Fruit fly (Drosophila melanogaster): Measurements from ENCODE around the gene CG8745.

Gene CG8745

DNA sequence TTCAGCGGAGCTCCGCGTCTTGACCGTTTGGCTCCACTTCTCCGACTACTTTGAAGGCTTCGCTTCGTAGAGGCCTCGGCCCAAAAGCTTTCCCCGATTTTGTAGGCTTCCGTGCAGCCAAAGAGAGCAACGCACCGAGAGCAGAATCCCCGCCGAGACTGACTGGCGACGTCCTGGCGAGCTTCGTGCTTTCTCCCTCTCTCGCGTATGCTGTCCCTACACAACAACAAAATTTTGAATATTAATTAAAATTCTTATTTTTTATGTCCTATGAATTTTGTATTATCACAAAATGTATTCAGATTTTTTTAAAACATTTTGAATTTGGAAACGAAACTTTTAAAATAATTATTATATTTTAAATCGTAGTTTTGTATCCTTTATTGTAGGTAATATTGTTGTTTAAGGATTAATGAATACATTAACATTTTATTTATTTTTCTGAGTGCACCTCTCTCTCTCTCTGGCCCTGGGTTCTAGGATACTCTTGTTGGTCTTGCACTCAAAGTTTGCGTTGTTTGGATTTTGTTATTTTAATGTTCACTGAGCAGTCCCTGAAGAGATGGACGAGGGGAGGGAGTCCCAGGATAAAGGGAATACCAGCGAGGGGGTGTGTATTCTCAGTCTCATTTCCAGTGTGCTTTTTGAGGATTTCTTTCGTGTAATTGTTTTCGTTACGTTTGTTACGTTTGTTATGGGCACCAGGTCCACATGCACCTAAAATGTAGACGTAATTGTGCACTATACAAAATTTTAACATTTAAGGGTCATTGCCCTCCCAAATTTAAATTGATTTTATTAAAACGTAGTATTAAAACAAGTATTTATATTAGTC is 36.7 kb upstream of the CG8745 start, which contains the start of gene dysc (continued):
- TF ChIP-seq lbe (GFP tag; optimal IDR thresholded peaks at IDR 0.05) (no peak), Aef1 (GFP tag; IDR thresholded peaks at IDR 0.05) (no peak), CG2875 (GFP tag; optimal IDR thresholded peaks at IDR 0.05) (no peak), CG14014 (GFP tag; IDR thresholded peaks at IDR 0.05) (no peak), CG12236 (GFP tag; optimal IDR thresholded peaks at IDR 0.05) (no peak), crp (GFP tag; optimal IDR thresholded peaks at IDR 0.05) (no peak), Deaf1 (tag; optimal IDR thresholded peaks at IDR 0.05) (peak; percentile 66), pros (GFP tag; optimal IDR thresholded peaks at IDR 0.05) (no peak), cg (GFP tag; optimal IDR thresholded peaks at IDR 0.05) (no peak), Poxn (GFP tag; IDR thresholded peaks at IDR 0.05) (no peak), en (GFP tag; optimal IDR thresholded peaks at IDR 0.05) (no peak), tup (GFP tag; optimal IDR thresholded peaks at IDR 0.05) (no peak), slou (GFP tag; optimal IDR thresholded peaks at IDR 0.05) (no peak), CG3995 (GFP tag; optimal IDR thresholded peaks at IDR 0.05) (no peak), CG10431 (GFP tag; optimal IDR thresholded peaks at IDR 0.05) (no peak), CG31441 (GFP tag; IDR thresholded peaks at IDR 0.05) (0 out of 2 replicates have a peak, but pooled peaks have one; percentile 29), Abd-B (GFP tag; optimal IDR thresholded peaks at IDR 0.05) (no peak), CG32772 (GFP tag; IDR thresholded peaks at IDR 0.05) (no peak), Chrac-16 (GFP tag; optimal IDR thresholded peaks at IDR 0.05) (no peak), bowl (GFP tag; IDR thresholded peaks at IDR 0.05) (no peak), CG7963 (GFP tag; IDR thresholded peaks at IDR 0.05; ENCODE audit: partially characterized antibody) (no peak), pita (GFP tag; optimal IDR thresholded peaks at IDR 0.05) (no peak), Dip2 (GFP tag; IDR thresholded peaks at IDR 0.05) (no peak), CG18011 (GFP tag; optimal IDR thresholded peaks at IDR 0.05) (no peak), tll (GFP tag; optimal IDR thresholded peaks at IDR 0.05) (no peak), Dbx (GFP tag; IDR thresholded peaks at IDR 0.05) (no peak), BEAF-32 (GFP tag; optimal IDR thresholded peaks at IDR 0.05) (no peak), Meics (GFP tag; optimal IDR thresholded peaks at IDR 0.05) (peak; percentile 54), CG8290 (GFP tag; optimal IDR thresholded peaks at IDR 0.05) (no peak), CG8290 (tag; optimal IDR thresholded peaks at IDR 0.05) (no peak), yki (optimal IDR thresholded peaks at IDR 0.05) (no peak), CG17829 (tag; optimal IDR thresholded peaks at IDR 0.05) (peak; percentile 8), CG7357 (GFP tag; IDR thresholded peaks at IDR 0.05) (no peak), lilli (GFP tag; optimal IDR thresholded peaks at IDR 0.05) (no peak), CG14667 (GFP tag; IDR thresholded peaks at IDR 0.05) (no peak), HmgD (GFP tag; optimal IDR thresholded peaks at IDR 0.05) (no peak), Six4 (GFP tag; optimal IDR thresholded peaks at IDR 0.05) (no peak), CG6765 (GFP tag; optimal IDR thresholded peaks at IDR 0.05) (no peak), Xrp1 (GFP tag; IDR thresholded peaks at IDR 0.05) (no peak), Hand (GFP tag; optimal IDR thresholded peaks at IDR 0.05) (peak; percentile 72), CG15696 (tag; optimal IDR thresholded peaks at IDR 0.05) (no peak), CG15601 (tag; optimal IDR thresholded peaks at IDR 0.05) (no peak), Bgb (GFP tag; IDR thresholded peaks at IDR 0.05; ENCODE audit: partially characterized antibody) (no peak), CG4617 (GFP tag; optimal IDR thresholded peaks at IDR 0.05; ENCODE audit: borderline replicate concordance) (no peak), Max (GFP tag; optimal IDR thresholded peaks at IDR 0.05) (no peak), CG1832 (GFP tag; optimal IDR thresholded peaks at IDR 0.05) (no peak), E2f2 (GFP tag; IDR thresholded peaks at IDR 0.05) (no peak), Stat92E (GFP tag; optimal IDR thresholded peaks at IDR 0.05) (no peak), CG6791 (GFP tag; IDR thresholded peaks at IDR 0.05; ENCODE audit: partially characterized antibody) (no peak), sens (GFP tag) (peak; percentile 47)

Measured in whole organism, embryonic.